Worm (Caenorhabditis elegans) whole organism, late embryonic: Measurements from ENCODE around the gene ZK809.5.

Experiments
- F13H6.1 ChIP-seq: sonication (generic microtip); optimal IDR thresholded peaks from 2 replicates; lab custom pipeline; 2016; ENCODE audit warnings: missing genetic modification characterization, missing compliant biosample characterization
- K02D7.2 ChIP-seq: sonication (generic microtip); optimal IDR thresholded peaks from 2 replicates; lab custom pipeline; 2017; ENCODE audit warnings: mild to moderate bottlenecking, missing genetic modification characterization, missing compliant biosample characterization
- Y22D7AL.16 ChIP-seq: sonication (generic microtip); optimal IDR thresholded peaks from 2 replicates; lab custom pipeline; 2016; ENCODE audit warnings: missing genetic modification characterization, missing compliant biosample characterization
- ceh-19 ChIP-seq: fragments of 200-800 bp; sonication (Bioruptor generic); optimal IDR thresholded peaks from 2 replicates; lab custom pipeline; 2018; ENCODE audit warnings: mild to moderate bottlenecking, missing genetic modification characterization, missing compliant biosample characterization
- ceh-30 ChIP-seq: fragments of 150-350 bp; optimal IDR thresholded peaks from 2 replicates; lab custom pipeline; 2014; ENCODE audit warnings: missing biosample characterization, missing genetic modification characterization
- ceh-45 ChIP-seq: fragments of 200-800 bp; sonication (Bioruptor generic); IDR thresholded peaks from 2 replicates; pipeline ENCODE4 v1.3.6; 2022; ENCODE audit warnings: missing genetic modification reagents, missing genetic modification characterization, missing compliant biosample characterization
- ceh-48 ChIP-seq: sonication (generic microtip); optimal IDR thresholded peaks from 2 replicates; lab custom pipeline; 2016; ENCODE audit warnings: missing genetic modification characterization, inconsistent platforms, missing compliant biosample characterization
- ceh-9 ChIP-seq: sonication (generic microtip); optimal IDR thresholded peaks from 2 replicates; lab custom pipeline; 2016; ENCODE audit warnings: mild to moderate bottlenecking, missing genetic modification characterization, inconsistent platforms, missing compliant biosample characterization
- che-1 ChIP-seq: sonication (generic microtip); optimal IDR thresholded peaks from 2 replicates; lab custom pipeline; 2016; ENCODE audit warnings: mild to moderate bottlenecking, missing genetic modification characterization, missing compliant biosample characterization
- dmd-4 ChIP-seq: sonication (generic microtip); optimal IDR thresholded peaks from 2 replicates; lab custom pipeline; 2016; ENCODE audit warnings: borderline replicate concordance, missing genetic modification characterization, missing compliant biosample characterization
- dve-1 ChIP-seq: sonication (generic microtip); optimal IDR thresholded peaks from 2 replicates; lab custom pipeline; 2017; ENCODE audit warnings: antibody characterized with exemption, mild to moderate bottlenecking, missing genetic modification characterization, missing compliant biosample characterization
- elt-2 ChIP-seq: sonication (generic microtip); optimal IDR thresholded peaks from 2 replicates; lab custom pipeline; 2016; ENCODE audit warnings: missing genetic modification reagents, missing genetic modification characterization, missing compliant biosample characterization
- ets-4 ChIP-seq: sonication (generic microtip); optimal IDR thresholded peaks from 2 replicates; lab custom pipeline; 2016; ENCODE audit warnings: missing genetic modification characterization, missing compliant biosample characterization
- fax-1 ChIP-seq: sonication (generic microtip); optimal IDR thresholded peaks from 2 replicates; lab custom pipeline; 2016; ENCODE audit warnings: missing genotype, missing genetic modification characterization, missing compliant biosample characterization
- fkh-6 ChIP-seq: sonication (generic microtip); optimal IDR thresholded peaks from 2 replicates; lab custom pipeline; 2016; ENCODE audit warnings: missing genetic modification characterization, missing compliant biosample characterization
- gmeb-2 ChIP-seq: sonication (generic microtip); optimal IDR thresholded peaks from 2 replicates; lab custom pipeline; 2016; ENCODE audit warnings: missing genetic modification characterization, inconsistent platforms, missing compliant biosample characterization
- hlh-13 ChIP-seq: fragments of 200-800 bp; sonication (Bioruptor generic); optimal IDR thresholded peaks from 2 replicates; lab custom pipeline; 2018; ENCODE audit warnings: mild to moderate bottlenecking, missing genetic modification characterization, missing compliant biosample characterization
- hlh-6 ChIP-seq: sonication (generic microtip); optimal IDR thresholded peaks from 2 replicates; lab custom pipeline; 2016; ENCODE audit warnings: missing genotype, missing genetic modification characterization, missing compliant biosample characterization
- hlh-8 ChIP-seq: sonication (generic microtip); optimal IDR thresholded peaks from 2 replicates; lab custom pipeline; 2016; ENCODE audit warnings: missing genotype, missing genetic modification characterization, missing compliant biosample characterization
- madf-2 ChIP-seq: sonication (generic microtip); optimal IDR thresholded peaks from 2 replicates; lab custom pipeline; 2017; ENCODE audit warnings: missing genetic modification characterization, missing compliant biosample characterization
- mec-3 ChIP-seq: sonication (generic microtip); optimal IDR thresholded peaks from 2 replicates; lab custom pipeline; 2016; ENCODE audit warnings: borderline replicate concordance, missing genetic modification characterization, missing compliant biosample characterization
- nhr-11 ChIP-seq: fragments of 150-350 bp; optimal IDR thresholded peaks from 2 replicates; lab custom pipeline; 2014; ENCODE audit warnings: missing biosample characterization, missing genetic modification characterization
- nhr-232 ChIP-seq: sonication (generic microtip); optimal IDR thresholded peaks from 2 replicates; lab custom pipeline; 2016; ENCODE audit warnings: missing genetic modification characterization, missing compliant biosample characterization
- odd-2 ChIP-seq: sonication (generic microtip); optimal IDR thresholded peaks from 2 replicates; lab custom pipeline; 2017; ENCODE audit warnings: antibody characterized with exemption, mild to moderate bottlenecking, missing genetic modification characterization, missing compliant biosample characterization
- pag-3 ChIP-seq: sonication (generic microtip); optimal IDR thresholded peaks from 2 replicates; lab custom pipeline; 2016; ENCODE audit warnings: missing compliant biosample characterization, missing genetic modification characterization, borderline replicate concordance
- pax-1 ChIP-seq: fragments of 150-350 bp; optimal IDR thresholded peaks from 2 replicates; lab custom pipeline; 2014; ENCODE audit warnings: missing biosample characterization, missing genetic modification characterization
- pha-2 ChIP-seq: sonication (generic microtip); optimal IDR thresholded peaks from 2 replicates; lab custom pipeline; 2017; ENCODE audit warnings: mild to moderate bottlenecking, missing genetic modification characterization, missing compliant biosample characterization
- pha-4 ChIP-seq: fragments of 150-350 bp; optimal IDR thresholded peaks from 2 replicates; lab custom pipeline; 2018; ENCODE audit warnings: missing biosample characterization, missing genetic modification reagents, missing genetic modification characterization
- pros-1 ChIP-seq: fragments of 150-350 bp; optimal IDR thresholded peaks from 2 replicates; lab custom pipeline; 2014; ENCODE audit warnings: missing biosample characterization, missing genetic modification reagents, missing genetic modification characterization
- ref-2 ChIP-seq: sonication (generic microtip); optimal IDR thresholded peaks from 2 replicates; lab custom pipeline; 2016; ENCODE audit warnings: missing genetic modification characterization, missing compliant biosample characterization
- rnt-1 ChIP-seq: sonication (generic microtip); optimal IDR thresholded peaks from 2 replicates; lab custom pipeline; 2016; ENCODE audit warnings: missing genetic modification characterization, missing compliant biosample characterization
- sdc-2 ChIP-seq: sonication (generic microtip); optimal IDR thresholded peaks from 2 replicates; lab custom pipeline; 2016; ENCODE audit warnings: missing genotype, missing genetic modification characterization, missing compliant biosample characterization
- sox-2 ChIP-seq: fragments of 200-800 bp; sonication (Bioruptor generic); IDR thresholded peaks from 2 replicates; pipeline ENCODE4 v1.3.6; 2022; ENCODE audit warnings: missing genetic modification reagents, missing genetic modification characterization, missing compliant biosample characterization
- sox-4 ChIP-seq: sonication (generic microtip); optimal IDR thresholded peaks from 2 replicates; lab custom pipeline; 2017; ENCODE audit warnings: mild to moderate bottlenecking, missing genetic modification characterization, inconsistent platforms, missing compliant biosample characterization
- tbx-2 ChIP-seq: sonication (generic microtip); optimal IDR thresholded peaks from 2 replicates; lab custom pipeline; 2016; ENCODE audit warnings: missing genetic modification characterization, missing compliant biosample characterization
- tbx-7 ChIP-seq: sonication (generic microtip); optimal IDR thresholded peaks from 2 replicates; lab custom pipeline; 2016; ENCODE audit warnings: missing genotype, missing genetic modification characterization, missing compliant biosample characterization
- ttx-3 ChIP-seq: sonication (generic microtip); optimal IDR thresholded peaks from 2 replicates; lab custom pipeline; 2016; ENCODE audit warnings: missing genetic modification reagents, missing genetic modification characterization, missing compliant biosample characterization
- unc-3 ChIP-seq, 2 experiments: fragments of 200-800 bp in 1 of 2; sonication (Bioruptor generic) in 1 of 2; sonication (generic microtip) in 1 of 2; conservative IDR thresholded peaks in 1 of 2; optimal IDR thresholded peaks in 1 of 2; 2 replicates each; pipeline versions ENCODE4 v1.3.6 to Lab custom; 2016 to 2022; ENCODE audit warnings: missing compliant biosample characterization in 2 of 2, missing genetic modification characterization in 2 of 2, missing genetic modification reagents in 1 of 2
- unc-42 ChIP-seq: sonication (generic microtip); optimal IDR thresholded peaks from 2 replicates; lab custom pipeline; 2016; ENCODE audit warnings: missing genotype, missing genetic modification characterization, missing compliant biosample characterization
- unc-55 ChIP-seq: sonication (generic microtip); optimal IDR thresholded peaks from 2 replicates; lab custom pipeline; 2017; ENCODE audit warnings: missing biosample characterization, missing genetic modification reagents, missing genetic modification characterization
- unc-86 ChIP-seq: sonication (generic microtip); optimal IDR thresholded peaks from 2 replicates; lab custom pipeline; 2016; ENCODE audit warnings: missing genetic modification characterization, missing compliant biosample characterization

ZK809.5 gene

DNA sequence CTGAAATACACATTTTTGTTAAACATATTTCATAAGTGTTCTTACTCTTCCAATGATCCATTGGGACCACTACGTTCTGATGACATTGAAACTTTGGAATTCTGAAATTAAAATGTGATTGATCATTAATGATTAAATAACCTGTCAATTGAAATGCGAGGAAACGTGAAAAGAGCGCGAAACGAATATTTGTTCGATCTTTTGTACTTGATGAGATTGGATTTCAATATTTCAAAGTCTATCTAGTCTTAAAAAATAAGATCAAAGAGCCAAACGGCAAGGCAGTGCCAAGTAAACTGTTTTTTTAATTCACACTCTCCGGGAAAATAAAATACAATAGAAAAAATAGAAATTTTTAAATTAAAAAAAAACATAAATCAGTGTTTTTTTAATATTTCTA is 25.4 kb downstream of the ZK809.5 start, which contains the start of gene ZK792.4:
Gene ZK792.4 (minus strand): TSS at position 101 of the 400 bp plus-strand sequence.
- TF ChIP-seq fkh-6 = no peak
- TF ChIP-seq dmd-4 (tag; lab: Kevin White, UChicago) = no peak
- no peak for TF ChIP-seq odd-2 (tag; lab: Kevin White, UChicago)
- no peak for TF ChIP-seq hlh-8 (tag; lab: Kevin White, UChicago)
- no peak for TF ChIP-seq unc-55
- no peak for TF ChIP-seq ceh-45
- no peak for TF ChIP-seq pha-4
- no peak for TF ChIP-seq hlh-6 (tag; lab: Kevin White, UChicago)
- TF ChIP-seq elt-2 (tag; lab: Kevin White, UChicago) = no peak
- TF ChIP-seq unc-86 (tag; lab: Kevin White, UChicago) = no peak
- TF ChIP-seq pax-1 (tag; lab: Kevin White, UChicago) = no peak
- no peak for TF ChIP-seq nhr-232 (tag; lab: Kevin White, UChicago)

DNA sequence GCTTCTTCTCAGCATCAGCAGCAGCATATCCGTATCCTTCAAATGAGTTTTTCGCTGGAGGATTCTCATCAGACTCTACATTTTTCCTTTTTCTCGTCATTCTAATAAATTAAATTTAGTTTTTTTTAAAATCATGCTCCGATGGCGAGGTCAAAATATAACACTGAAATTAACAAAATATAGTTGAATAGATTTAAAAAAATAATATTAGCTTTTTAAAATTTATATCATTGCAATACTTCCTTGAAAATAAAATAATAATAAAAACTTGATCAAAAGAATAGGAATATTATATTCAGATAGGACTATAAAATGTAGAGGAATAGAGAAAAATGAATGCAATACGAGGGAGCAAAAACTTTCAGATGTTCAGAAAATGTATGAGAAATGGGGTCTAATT is 31.5 kb downstream of the ZK809.5 start, which contains the start of gene ZK792.5:
Gene ZK792.5 (minus strand): TSS at position 101 of the 400 bp plus-strand sequence.
- TF ChIP-seq pag-3 (tag; lab: Kevin White, UChicago) = no peak
- TF ChIP-seq pros-1 (tag; lab: Kevin White, UChicago) = no peak
- no peak for TF ChIP-seq sdc-2 (tag; lab: Kevin White, UChicago)
- TF ChIP-seq dmd-4 (tag; lab: Kevin White, UChicago) = no peak
- TF ChIP-seq ttx-3 = no peak
- TF ChIP-seq fax-1 = no peak
- TF ChIP-seq ref-2 (tag; lab: Kevin White, UChicago) = no peak
- TF ChIP-seq sox-4 (tag; lab: Kevin White, UChicago) = no peak
- TF ChIP-seq ceh-48 (tag; lab: Kevin White, UChicago) = no peak
- TF ChIP-seq gmeb-2 (tag; lab: Kevin White, UChicago) = no peak
- no peak for TF ChIP-seq dve-1 (tag; lab: Kevin White, UChicago)
- TF ChIP-seq pha-2 (tag; lab: Kevin White, UChicago) = no peak

DNA sequence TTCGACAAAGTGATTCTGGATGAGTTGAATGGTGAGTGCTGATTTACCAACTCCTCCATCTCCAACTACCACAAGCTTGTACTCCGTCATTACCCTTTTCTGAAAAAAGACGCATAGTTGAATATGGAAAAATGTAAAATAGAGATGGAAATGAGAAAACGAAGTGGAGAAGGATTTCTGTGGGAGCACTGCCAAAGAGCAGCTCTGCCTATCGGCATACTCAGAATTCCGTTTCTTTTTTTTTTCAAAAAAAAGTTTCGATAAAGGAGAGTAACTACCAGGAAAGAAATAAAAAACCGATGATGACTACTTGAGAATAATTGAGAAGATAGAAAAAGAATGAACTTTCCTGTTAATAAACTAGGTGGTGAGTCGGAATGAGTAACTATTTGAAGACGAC is 34.5 kb downstream of the ZK809.5 start, which contains the start of gene let-60:
Gene let-60 (minus strand): TSS at position 101 of the 400 bp plus-strand sequence.
- TF ChIP-seq che-1 (tag; lab: Kevin White, UChicago) (no peak), unc-3 (GFP tag; conservative IDR thresholded peaks at IDR 0.05; lab: Robert Waterston, UW) (no peak), unc-3 (tag; optimal IDR thresholded peaks at IDR 0.05; lab: Kevin White, UChicago) (no peak)
- TF ChIP-seq, all 69 proteins: peak for 0

DNA sequence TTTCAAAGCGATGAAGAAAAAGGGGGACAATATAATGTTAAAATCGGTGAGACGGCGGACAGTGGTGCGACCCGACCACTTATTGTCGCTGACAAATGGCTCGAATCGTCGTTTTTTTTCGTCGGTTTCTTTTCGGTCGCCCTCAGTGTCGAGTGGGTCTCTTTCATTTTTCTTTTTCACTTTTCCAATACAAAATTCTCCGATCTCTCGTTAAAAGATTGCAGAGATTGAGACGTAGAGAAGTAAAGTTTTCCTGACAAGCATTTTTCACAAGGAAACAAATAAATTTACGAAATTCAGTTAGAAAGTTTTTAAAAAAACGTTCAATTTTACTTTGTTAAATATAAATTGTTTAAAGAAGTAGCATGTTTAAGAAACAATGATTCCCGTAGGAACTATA is 35.0 kb downstream of the ZK809.5 start:
- no peak for TF ChIP-seq fkh-6
- no peak for TF ChIP-seq hlh-13 (GFP tag; lab: Kevin White, UChicago)
- no peak for TF ChIP-seq pag-3 (tag; lab: Kevin White, UChicago)
- TF ChIP-seq dmd-4 (tag; lab: Kevin White, UChicago) = no peak
- TF ChIP-seq ceh-30 = no peak
- no peak for TF ChIP-seq ceh-9
- no peak for TF ChIP-seq pha-2 (tag; lab: Kevin White, UChicago)
- no peak for TF ChIP-seq fax-1
- TF ChIP-seq ttx-3 = no peak
- no peak for TF ChIP-seq ets-4 (tag; lab: Kevin White, UChicago)
- TF ChIP-seq unc-86 (tag; lab: Kevin White, UChicago) = no peak
- no peak for TF ChIP-seq ceh-48 (tag; lab: Kevin White, UChicago)

DNA sequence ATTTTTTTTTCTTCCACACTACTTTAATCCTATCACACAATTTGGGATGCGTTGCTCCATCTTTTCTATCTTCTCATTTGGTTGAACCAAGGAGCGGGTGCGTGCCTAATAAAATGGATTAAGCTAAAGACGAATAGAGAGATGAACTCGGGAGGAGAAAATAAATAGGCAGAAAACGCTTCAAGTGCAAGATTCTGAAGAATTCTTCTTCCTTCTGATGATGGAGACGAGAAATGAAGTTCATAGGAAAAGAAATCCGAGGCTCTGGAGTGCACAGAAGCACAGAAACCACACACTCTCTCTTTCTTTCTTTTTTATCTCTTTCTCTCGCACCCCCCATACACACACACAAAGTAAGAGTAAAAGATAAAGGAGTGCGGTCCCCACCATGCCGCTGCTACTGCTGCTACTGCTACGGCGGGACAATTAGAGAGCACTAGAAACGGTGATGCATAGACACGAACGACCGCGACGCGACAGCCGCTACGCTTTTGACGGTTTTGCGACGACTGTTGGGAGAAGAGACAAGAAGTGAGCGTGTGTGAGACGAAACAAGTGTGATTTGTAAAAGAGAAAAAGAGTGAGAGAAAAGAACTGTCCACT is 35.6 kb downstream of the ZK809.5 start:
- TF ChIP-seq Y22D7AL.16 (tag; lab: Kevin White, UChicago) (no peak), hlh-6 (tag; lab: Kevin White, UChicago) (peak; percentile 24), pha-2 (tag; lab: Kevin White, UChicago) (peak; percentile 45), elt-2 (tag; lab: Kevin White, UChicago) (peak; percentile 91), fax-1 (no peak), mec-3 (tag; lab: Kevin White, UChicago) (no peak), rnt-1 (tag; lab: Kevin White, UChicago) (peak; percentile 81), unc-42 (tag; lab: Kevin White, UChicago) (peak; percentile 98), pha-4 (no peak), F13H6.1 (tag; lab: Kevin White, UChicago) (peak; percentile 46), dve-1 (tag; lab: Kevin White, UChicago) (peak; percentile 72), unc-55 (peak; percentile 62), pag-3 (tag; lab: Kevin White, UChicago) (no peak), nhr-11 (tag; lab: Kevin White, UChicago) (no peak), tbx-2 (tag; lab: Kevin White, UChicago) (peak; percentile 76), K02D7.2 (no peak), sox-2 (GFP tag; lab: Robert Waterston, UW) (peak; percentile 34; the same call in 1 of the 2 replicates), madf-2 (peak; percentile 29), ceh-19 (GFP tag; lab: Kevin White, UChicago) (peak; percentile 73), tbx-7 (peak; percentile 1)
